Worm (Caenorhabditis elegans) whole organism, midembryonic: ENCODE results near the gene F53H2.3.

Source experiments
- T22C8.4 ChIP-seq: fragments of 200-800 bp; sonication (Bioruptor generic); IDR thresholded peaks from 2 replicates; pipeline ENCODE4 v1.3.6; 2022; ENCODE audit warnings: missing genetic modification characterization, missing compliant biosample characterization
- cog-1 ChIP-seq: sonication (generic microtip); optimal IDR thresholded peaks from 2 replicates; lab custom pipeline; 2016; ENCODE audit warnings: missing genetic modification characterization, missing compliant biosample characterization
- flt-1 ChIP-seq: fragments of 200-800 bp; sonication (Bioruptor generic); IDR thresholded peaks from 2 replicates; pipeline ENCODE4 v1.3.6; 2022; ENCODE audit warnings: missing genetic modification characterization, missing compliant biosample characterization
- klf-2 ChIP-seq: fragments of 200-800 bp; sonication (Bioruptor generic); conservative IDR thresholded peaks from 2 replicates; pipeline ENCODE4 v1.3.6; 2022; ENCODE audit warnings: missing genetic modification reagents, missing genetic modification characterization, missing compliant biosample characterization
- med-1 ChIP-seq: sonication (generic microtip); optimal IDR thresholded peaks from 2 replicates; lab custom pipeline; 2017; ENCODE audit warnings: missing genetic modification characterization, mild to moderate bottlenecking, missing compliant biosample characterization, antibody characterized with exemption, missing genetic modification reagents; ENCODE audit not compliant: insufficient read depth
- ref-1 ChIP-seq: fragments of 200-800 bp; sonication (Bioruptor generic); conservative IDR thresholded peaks from 2 replicates; pipeline ENCODE4 v1.3.6; 2022; ENCODE audit warnings: missing genetic modification reagents, missing genetic modification characterization, missing compliant biosample characterization
- tab-1 ChIP-seq: fragments of 200-800 bp; sonication (Bioruptor generic); IDR thresholded peaks from 2 replicates; pipeline ENCODE4 v1.3.6; 2022; ENCODE audit warnings: missing genetic modification characterization, missing compliant biosample characterization
- ztf-23 ChIP-seq: fragments of 200-800 bp; sonication (Bioruptor generic); IDR thresholded peaks from 2 replicates; pipeline ENCODE4 v1.3.6; 2022; ENCODE audit warnings: missing genetic modification reagents, missing genetic modification characterization, missing compliant biosample characterization
- ztf-29 ChIP-seq: fragments of 200-800 bp; sonication (Bioruptor generic); IDR thresholded peaks from 2 replicates; pipeline ENCODE4 v1.3.6; 2022; ENCODE audit warnings: missing genetic modification reagents, missing genetic modification characterization, missing compliant biosample characterization

The F53H2.3 gene

ce11 chrV:20413936-20414335 lies 2.4 kb upstream of the F53H2.3 start:
- no peak for TF ChIP-seq klf-2 (GFP tag; lab: Robert Waterston, UW)
- TF ChIP-seq ref-1 = no peak
- no peak for TF ChIP-seq ztf-29 (GFP tag; lab: Robert Waterston, UW)
- no peak for TF ChIP-seq flt-1
- no peak for TF ChIP-seq tab-1 (GFP tag; lab: Robert Waterston, UW)
- no peak for TF ChIP-seq T22C8.4
- no peak for TF ChIP-seq ztf-23 (GFP tag; lab: Robert Waterston, UW)
- TF ChIP-seq cog-1 (tag; lab: Kevin White, UChicago) = no peak
- TF ChIP-seq med-1 = no peak

DNA sequence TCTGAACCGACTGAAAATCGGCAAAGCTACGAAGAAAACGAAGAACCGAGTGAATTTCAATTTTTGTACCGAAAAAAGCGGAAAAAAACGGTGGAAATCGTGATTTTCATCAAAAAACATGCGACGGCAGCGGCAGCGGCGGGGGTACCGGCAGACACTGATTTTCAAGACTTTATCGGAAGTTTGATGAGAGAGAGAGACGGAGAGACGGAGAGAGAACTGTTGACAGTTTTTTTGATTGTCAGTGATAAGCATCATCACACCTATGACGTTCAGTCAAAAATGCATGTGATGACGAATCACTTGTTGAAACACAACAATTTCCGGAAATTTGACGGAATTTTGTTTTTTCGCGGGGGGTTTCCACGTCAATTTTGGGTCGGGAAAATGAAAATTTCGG lies 1.9 kb upstream of the F53H2.3 start:
- TF ChIP-seq cog-1 (tag; lab: Kevin White, UChicago) (no peak), ztf-29 (GFP tag; lab: Robert Waterston, UW) (no peak), ref-1 (no peak)

- TF ChIP-seq tab-1 (GFP tag; lab: Robert Waterston, UW) (no peak), T22C8.4 (no peak), ref-1 (no peak), ztf-23 (GFP tag; lab: Robert Waterston, UW) (no peak), klf-2 (GFP tag; lab: Robert Waterston, UW) (no peak), ztf-29 (GFP tag; lab: Robert Waterston, UW) (no peak), med-1 (no peak), flt-1 (no peak), cog-1 (tag; lab: Kevin White, UChicago) (no peak)
These were observed 666 bp upstream of the F53H2.3 start for ce11 chrV:20412225-20412624.

ce11 chrV:20410285-20410684 lies 1.3 kb downstream of the F53H2.3 start:
- no peak for TF ChIP-seq tab-1 (GFP tag; lab: Robert Waterston, UW)
- TF ChIP-seq med-1 = no peak
- no peak for TF ChIP-seq ztf-29 (GFP tag; lab: Robert Waterston, UW)
- no peak for TF ChIP-seq ztf-23 (GFP tag; lab: Robert Waterston, UW)
- no peak for TF ChIP-seq klf-2 (GFP tag; lab: Robert Waterston, UW)
- TF ChIP-seq cog-1 (tag; lab: Kevin White, UChicago) = no peak
- no peak for TF ChIP-seq flt-1
- TF ChIP-seq T22C8.4 = no peak
- no peak for TF ChIP-seq ref-1

DNA sequence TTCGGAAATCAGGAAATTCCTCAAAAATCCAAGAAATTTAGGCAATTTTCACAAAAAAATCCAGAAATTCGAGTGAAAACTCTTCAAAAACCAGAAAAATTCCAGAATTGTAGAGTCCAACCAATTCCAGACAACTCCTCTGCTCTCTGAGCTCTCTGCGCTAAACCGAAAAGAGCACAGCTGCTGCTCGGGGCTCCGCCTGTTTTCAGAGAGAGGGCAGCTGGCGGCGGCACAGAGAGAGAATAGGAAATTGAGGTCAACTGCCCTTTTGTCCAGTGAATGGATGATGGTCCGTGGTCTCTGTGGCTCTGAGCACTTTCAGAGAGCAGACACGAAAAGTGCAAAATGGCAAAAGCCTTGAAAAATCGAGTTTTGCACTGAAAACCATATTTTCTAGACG lies 2.5 kb downstream of the F53H2.3 start:
- no peak for TF ChIP-seq T22C8.4
- no peak for TF ChIP-seq tab-1 (GFP tag; lab: Robert Waterston, UW)
- TF ChIP-seq cog-1 (tag; lab: Kevin White, UChicago) = no peak
- TF ChIP-seq ztf-29 (GFP tag; lab: Robert Waterston, UW) = no peak
- TF ChIP-seq klf-2 (GFP tag; lab: Robert Waterston, UW) = no peak
- no peak for TF ChIP-seq med-1
- TF ChIP-seq ref-1 = no peak
- no peak for TF ChIP-seq flt-1
- TF ChIP-seq ztf-23 (GFP tag; lab: Robert Waterston, UW) = no peak

DNA sequence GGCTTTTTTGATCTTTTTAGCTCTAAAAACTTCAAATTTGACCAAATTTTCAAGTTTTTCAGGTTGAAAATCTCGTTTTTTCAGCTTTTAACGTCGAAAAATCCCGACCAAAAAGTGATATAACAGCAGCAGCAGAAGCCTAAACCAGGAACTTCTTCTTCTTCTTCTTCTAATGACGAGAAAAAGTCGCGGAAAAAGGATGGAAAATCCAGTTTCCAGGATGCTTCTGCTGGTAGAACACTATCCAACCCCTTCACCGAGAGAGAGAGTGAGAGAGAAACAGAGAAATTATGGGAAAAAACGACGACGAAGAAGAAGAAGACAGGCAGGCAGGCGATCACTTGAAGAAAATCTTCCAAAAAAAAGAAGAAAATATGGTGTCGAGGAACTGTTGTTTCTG lies 4.7 kb downstream of the F53H2.3 start:
- TF ChIP-seq ztf-29 (GFP tag; lab: Robert Waterston, UW) (no peak), tab-1 (GFP tag; lab: Robert Waterston, UW) (no peak), cog-1 (tag; lab: Kevin White, UChicago) (no peak), ref-1 (no peak), med-1 (no peak), T22C8.4 (no peak), flt-1 (no peak), klf-2 (GFP tag; lab: Robert Waterston, UW) (no peak), ztf-23 (GFP tag; lab: Robert Waterston, UW) (no peak)

DNA sequence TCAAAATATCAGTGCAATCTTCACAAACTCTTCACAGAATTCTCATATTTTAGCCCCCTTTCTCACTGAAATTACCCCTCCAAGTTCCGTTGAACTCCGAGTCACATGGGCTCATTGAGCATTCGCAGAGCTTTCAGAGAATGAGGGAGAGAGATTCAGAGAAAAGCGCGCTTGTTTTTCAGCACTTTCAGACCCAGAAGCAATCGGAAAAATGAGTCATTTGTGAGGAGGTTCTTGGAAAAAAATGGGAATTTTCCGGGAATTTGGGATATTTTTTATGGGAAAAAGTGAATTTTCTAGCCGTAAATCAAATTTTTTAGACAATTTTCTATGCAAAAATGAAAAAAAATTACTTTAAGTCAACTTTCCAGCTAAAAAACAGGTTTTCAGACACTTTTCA lies 8.7 kb downstream of the F53H2.3 start:
- TF ChIP-seq med-1 (no peak), klf-2 (GFP tag; lab: Robert Waterston, UW) (no peak), ztf-23 (GFP tag; lab: Robert Waterston, UW) (no peak), tab-1 (GFP tag; lab: Robert Waterston, UW) (no peak), ztf-29 (GFP tag; lab: Robert Waterston, UW) (no peak)

ce11 chrV:20399532-20400068 lies 12.0 kb downstream of the F53H2.3 start:
- no peak for TF ChIP-seq tab-1 (GFP tag; lab: Robert Waterston, UW)
- TF ChIP-seq klf-2 (GFP tag; lab: Robert Waterston, UW) = no peak
- no peak for TF ChIP-seq flt-1
- no peak for TF ChIP-seq T22C8.4
- no peak for TF ChIP-seq ztf-29 (GFP tag; lab: Robert Waterston, UW)
- no peak for TF ChIP-seq med-1
- TF ChIP-seq ref-1 = no peak
- TF ChIP-seq ztf-23 (GFP tag; lab: Robert Waterston, UW) = no peak
- TF ChIP-seq cog-1 (tag; lab: Kevin White, UChicago) = no peak

DNA sequence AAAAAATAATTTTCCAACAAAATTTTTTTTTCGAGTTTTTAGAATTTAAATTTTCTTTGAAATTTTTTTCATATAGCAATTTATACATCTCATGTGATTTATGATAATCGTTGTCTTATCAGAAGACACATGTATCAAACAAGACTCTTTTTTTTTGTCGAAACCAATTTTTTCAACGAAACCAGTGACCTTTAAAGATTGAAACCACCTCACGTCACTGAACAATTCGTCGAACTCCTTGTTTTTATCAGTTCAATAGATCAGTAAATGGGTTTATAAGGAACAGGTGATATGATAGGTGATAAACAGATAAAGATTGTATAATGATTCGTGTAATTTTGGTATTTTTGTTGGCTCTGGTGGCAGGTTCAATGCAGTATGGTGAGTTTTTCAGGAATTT lies 17.8 kb downstream of the F53H2.3 start, which contains the start of gene cnc-7:
TSS of gene cnc-7 (plus strand) at position 301 of the 400 bp plus-strand sequence.
- TF ChIP-seq cog-1 (tag; lab: Kevin White, UChicago) (no peak), med-1 (no peak), ref-1 (no peak), flt-1 (no peak), klf-2 (GFP tag; lab: Robert Waterston, UW) (no peak), T22C8.4 (no peak), ztf-23 (GFP tag; lab: Robert Waterston, UW) (no peak), tab-1 (GFP tag; lab: Robert Waterston, UW) (no peak), ztf-29 (GFP tag; lab: Robert Waterston, UW) (no peak)

DNA sequence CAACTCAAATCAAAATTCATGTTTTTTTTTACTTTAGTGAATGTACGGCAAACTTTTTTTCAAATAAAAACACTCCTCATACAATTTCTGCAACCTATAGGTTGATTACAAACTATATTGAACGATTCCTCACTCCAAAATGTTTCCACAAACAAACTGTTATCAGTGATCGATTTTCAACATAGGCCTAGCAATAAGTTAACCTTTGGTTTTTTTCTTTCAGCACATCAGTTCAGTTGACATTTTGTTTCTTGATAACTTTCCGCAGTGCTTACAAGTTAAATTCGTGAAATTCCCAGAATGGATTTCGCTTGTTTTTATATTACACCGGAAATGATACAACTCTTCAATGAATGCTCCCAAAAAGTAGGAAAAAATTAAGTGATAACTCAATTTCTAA lies 24.1 kb downstream of the F53H2.3 start, which contains the start of gene F53H2.1:
TSS of gene F53H2.1 (plus strand) at position 301 of the 400 bp plus-strand sequence.
- TF ChIP-seq ref-1 (no peak), flt-1 (no peak), ztf-29 (GFP tag; lab: Robert Waterston, UW) (no peak)

DNA sequence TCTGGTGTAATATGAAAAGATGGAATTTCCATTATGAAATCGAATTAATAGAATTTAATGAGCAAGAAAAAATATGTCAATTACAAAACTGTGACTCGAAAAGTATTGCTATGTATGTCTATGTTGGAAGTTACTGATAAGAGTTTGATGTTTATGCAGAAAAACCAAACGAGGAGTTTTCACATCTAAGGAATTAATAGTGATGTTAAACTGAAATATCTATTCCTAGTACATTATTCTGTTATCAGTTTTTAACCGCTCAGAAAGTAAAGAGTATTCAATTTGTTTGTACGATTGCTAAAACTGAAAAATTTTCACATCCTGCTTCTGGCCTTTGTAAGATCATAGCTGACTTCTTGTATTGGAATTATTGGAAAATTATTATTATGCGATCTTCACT lies 24.6 kb downstream of the F53H2.3 start, which contains the start of gene K02E2.7:
TSS of gene K02E2.7 (minus strand) at position 101 of the 400 bp plus-strand sequence.
- TF ChIP-seq T22C8.4 = no peak
- no peak for TF ChIP-seq cog-1 (tag; lab: Kevin White, UChicago)
- no peak for TF ChIP-seq ztf-29 (GFP tag; lab: Robert Waterston, UW)
- TF ChIP-seq med-1 = no peak
- no peak for TF ChIP-seq tab-1 (GFP tag; lab: Robert Waterston, UW)
